Worm (Caenorhabditis elegans): Measurements from ENCODE around the gene K06H7.2.
A peak's percentile ranks its signal among the peaks of the same experiment; 100 is the strongest.

The K06H7.2 gene

DNA sequence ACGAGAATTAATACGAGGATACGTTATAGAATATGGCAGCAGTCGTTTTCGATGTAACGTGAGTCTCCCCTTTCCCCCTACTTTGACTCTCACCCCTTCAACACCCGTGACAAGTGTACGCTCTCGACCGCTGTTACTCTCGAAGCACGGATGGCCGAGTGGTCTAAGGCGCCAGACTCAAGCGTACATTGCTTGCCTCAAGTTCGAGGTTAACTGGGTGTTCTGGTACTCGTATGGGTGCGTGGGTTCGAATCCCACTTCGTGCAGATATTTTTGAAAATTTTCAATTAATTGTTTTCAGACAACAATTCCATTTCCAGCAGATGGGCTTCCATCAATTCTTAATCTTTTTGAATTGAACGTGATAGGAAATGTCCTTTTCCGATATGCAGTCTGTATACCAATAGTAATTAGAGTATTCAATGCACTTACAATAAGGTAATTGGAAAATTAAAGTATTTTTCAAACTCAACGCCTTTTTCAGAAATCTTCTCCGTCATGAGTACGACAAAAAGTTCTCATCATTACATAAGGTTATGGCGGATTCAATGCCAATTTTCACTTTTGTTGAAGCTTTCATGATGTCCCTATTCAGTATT, 16.2 kb downstream of the K06H7.2 start (continued):
- TF ChIP-seq hlh-26 (GFP tag; conservative IDR thresholded peaks at IDR 0.05) (no peak), mes-4 (tag; optimal IDR thresholded peaks at IDR 0.05) (peak; percentile 76), snpc-3.4 (tag; optimal IDR thresholded peaks at IDR 0.05) (peak; percentile 89), hsf-1 (GFP tag; IDR thresholded peaks at IDR 0.05) (0 out of 2 replicates have a peak, but pooled peaks have one; percentile 14), lsy-27 (tag; optimal IDR thresholded peaks at IDR 0.05; ENCODE audit: borderline replicate concordance, insufficient read depth) (no peak), F39B2.1 (GFP tag; IDR thresholded peaks at IDR 0.05) (no peak), T07F8.4 (tag; optimal IDR thresholded peaks at IDR 0.05) (peak; percentile 83), sdz-38 (tag; optimal IDR thresholded peaks at IDR 0.05) (no peak), cebp-1 (GFP tag; IDR thresholded peaks at IDR 0.05) (no peak), cebp-1 (tag; optimal IDR thresholded peaks at IDR 0.05) (peak; percentile 73), ceh-100 (GFP tag; IDR thresholded peaks at IDR 0.05) (peak; percentile 57), xnd-1 (tag; optimal IDR thresholded peaks at IDR 0.05) (no peak), ceh-91 (GFP tag; IDR thresholded peaks at IDR 0.05) (peak; percentile 40; the same call in 1 of the 2 replicates), C17E4.6 (GFP tag; IDR thresholded peaks at IDR 0.05) (peak; percentile 53; the same call in 1 of the 2 replicates), lag-1 (GFP tag; IDR thresholded peaks at IDR 0.05) (no peak), B0261.1 (tag; optimal IDR thresholded peaks at IDR 0.05) (peak; percentile 93), F55B11.4 (tag; optimal IDR thresholded peaks at IDR 0.05; ENCODE audit: borderline replicate concordance, insufficient read depth) (no peak), Y56A3A.18 (GFP tag; IDR thresholded peaks at IDR 0.05) (peak; percentile 83), Y67H2A.10 (GFP tag; conservative IDR thresholded peaks at IDR 0.05) (0 out of 2 replicates have a peak, but pooled peaks have one; percentile 30), nhr-80 (tag; optimal IDR thresholded peaks at IDR 0.05) (peak; percentile 26), Y53F4B.3 (GFP tag; IDR thresholded peaks at IDR 0.05) (peak; percentile 64), C06A6.2 (GFP tag; conservative IDR thresholded peaks at IDR 0.05) (0 out of 2 replicates have a peak, but pooled peaks have one; percentile 18), dpl-1 (GFP tag; optimal IDR thresholded peaks at IDR 0.05) (peak; percentile 12), ceh-27 (GFP tag; optimal IDR thresholded peaks at IDR 0.05) (peak; percentile 89), F52B5.7 (tag; optimal IDR thresholded peaks at IDR 0.05) (peak; percentile 47), hmg-1.2 (GFP tag; IDR thresholded peaks at IDR 0.05) (peak; percentile 78), hmg-20 (GFP tag; IDR thresholded peaks at IDR 0.05) (0 out of 2 replicates have a peak, but pooled peaks have one; percentile 38), unc-62 (GFP tag; optimal IDR thresholded peaks at IDR 0.05) (no peak), nfya-1 (tag; optimal IDR thresholded peaks at IDR 0.05; ENCODE audit: borderline replicate concordance, insufficient read depth) (no peak), efl-1 (GFP tag; optimal IDR thresholded peaks at IDR 0.05) (peak; percentile 4), egl-44 (GFP tag; IDR thresholded peaks at IDR 0.05) (peak; percentile 90), F37B4.10 (GFP tag; IDR thresholded peaks at IDR 0.05) (no peak), Y53G8AR.9 (GFP tag; conservative IDR thresholded peaks at IDR 0.05) (peak; percentile 64; the same call in 1 of the 2 replicates), hrde-1 (tag; optimal IDR thresholded peaks at IDR 0.05; ENCODE audit: borderline replicate concordance) (peak; percentile 84), ama-1 (optimal IDR thresholded peaks at IDR 0.05) (no peak), ama-1 (GFP tag; optimal IDR thresholded peaks at IDR 0.05) (peak in 1 of 2 experiments; percentile 90), ztf-25 (GFP tag; IDR thresholded peaks at IDR 0.05) (peak; percentile 83), madf-6 (GFP tag; IDR thresholded peaks at IDR 0.05) (peak; percentile 72), bed-2 (GFP tag; IDR thresholded peaks at IDR 0.05) (no peak), ztf-22 (GFP tag; optimal IDR thresholded peaks at IDR 0.05) (peak; percentile 14), lin-26 (GFP tag; IDR thresholded peaks at IDR 0.05) (peak; percentile 95), ekl-4 (GFP tag; IDR thresholded peaks at IDR 0.05) (peak; percentile 72), B0336.3 (GFP tag; IDR thresholded peaks at IDR 0.05) (peak; percentile 54; the same call in 1 of the 2 replicates), K12H6.12 (tag; optimal IDR thresholded peaks at IDR 0.05) (peak; percentile 66), nhr-27 (tag; optimal IDR thresholded peaks at IDR 0.05) (no peak), nfya-2 (GFP tag; IDR thresholded peaks at IDR 0.05) (0 out of 2 replicates have a peak, but pooled peaks have one; percentile 20), dpff-1 (tag; optimal IDR thresholded peaks at IDR 0.05) (no peak)

Data from whole organism, young adult.